Fruit fly (Drosophila melanogaster) whole organism, embryonic: ENCODE measurements around the gene CG5171.

Experiments
- ATbp ChIP-seq: fragments of 200-800 bp; sonication (Bioruptor generic); optimal IDR thresholded peaks from 2 replicates; lab custom pipeline; 2017; ENCODE audit warnings: missing biosample characterization, mild to moderate bottlenecking, missing genetic modification characterization, missing genetic modification reagents
- CG13624 ChIP-seq: fragments of 200-800 bp; sonication (Bioruptor generic); optimal IDR thresholded peaks from 2 replicates; lab custom pipeline; 2016; ENCODE audit warnings: missing biosample characterization, missing genetic modification characterization
- CG14441 ChIP-seq: fragments of 200-800 bp; sonication (Bioruptor generic); IDR thresholded peaks from 2 replicates; pipeline ENCODE4 v1.3.6; 2022; ENCODE audit warnings: missing biosample characterization, missing genetic modification characterization
- CG15073 ChIP-seq: fragments of 200-800 bp; sonication (Bioruptor generic); optimal IDR thresholded peaks from 2 replicates; lab custom pipeline; 2016; ENCODE audit warnings: missing biosample characterization, missing genetic modification characterization
- CG16815 ChIP-seq: fragments of 200-800 bp; sonication (Bioruptor generic); optimal IDR thresholded peaks from 3 replicates; lab custom pipeline; 2017; ENCODE audit warnings: missing biosample characterization, mild to moderate bottlenecking, missing genetic modification characterization
- CG18619 ChIP-seq: fragments of 200-800 bp; sonication (Bioruptor generic); optimal IDR thresholded peaks from 3 replicates; lab custom pipeline; 2017; ENCODE audit warnings: missing biosample characterization, mild to moderate bottlenecking, missing genetic modification characterization
- CG2120 ChIP-seq: fragments of 200-800 bp; sonication (Bioruptor generic); optimal IDR thresholded peaks from 3 replicates; lab custom pipeline; 2016; ENCODE audit warnings: missing biosample characterization, missing genetic modification characterization
- CG30020 ChIP-seq: fragments of 200-800 bp; optimal IDR thresholded peaks from 2 replicates; lab custom pipeline; 2019; ENCODE audit warnings: missing biosample characterization, mild to moderate bottlenecking, missing genetic modification characterization, moderate library complexity
- CG4404 ChIP-seq: fragments of 200-800 bp; sonication (Bioruptor generic); IDR thresholded peaks from 2 replicates; pipeline ENCODE4 v1.3.6; 2022; ENCODE audit warnings: missing biosample characterization, missing genetic modification characterization
- CG4424 ChIP-seq: fragments of 200-800 bp; sonication (Bioruptor generic); optimal IDR thresholded peaks from 3 replicates; lab custom pipeline; 2016; ENCODE audit warnings: missing biosample characterization, missing genetic modification characterization
- CG6654 ChIP-seq: fragments of 200-800 bp; sonication (Bioruptor generic); optimal IDR thresholded peaks from 2 replicates; lab custom pipeline; 2017; ENCODE audit warnings: missing biosample characterization, mild to moderate bottlenecking, missing genetic modification characterization
- CG6689 ChIP-seq: fragments of 200-800 bp; sonication (Bioruptor generic); IDR thresholded peaks from 2 replicates; pipeline ENCODE4 v1.3.6; 2022; ENCODE audit warnings: missing biosample characterization, missing genetic modification characterization
- CG6791 ChIP-seq: fragments of 200-800 bp; sonication (Bioruptor generic); IDR thresholded peaks from 3 replicates; pipeline ENCODE4 v1.3.6; 2022; ENCODE audit warnings: missing biosample characterization, missing genetic modification characterization; ENCODE audit not compliant: partially characterized antibody
- CG6813 ChIP-seq: fragments of 200-800 bp; sonication (Bioruptor generic); optimal IDR thresholded peaks from 2 replicates; lab custom pipeline; 2017; ENCODE audit warnings: missing biosample characterization, missing genetic modification characterization, mild to moderate bottlenecking, moderate library complexity, missing genetic modification reagents
- CG6854 ChIP-seq: fragments of 200-800 bp; sonication (Bioruptor generic); optimal IDR thresholded peaks from 3 replicates; lab custom pipeline; 2017; ENCODE audit warnings: missing biosample characterization, mild to moderate bottlenecking, missing genetic modification characterization
- CG7987 ChIP-seq: fragments of 200-800 bp; sonication (Bioruptor generic); optimal IDR thresholded peaks from 2 replicates; lab custom pipeline; 2018; ENCODE audit warnings: missing biosample characterization, mild to moderate bottlenecking, missing genetic modification characterization, moderate library complexity
- Doc3 ChIP-seq: fragments of 200-800 bp; sonication (Bioruptor generic); IDR thresholded peaks from 3 replicates; pipeline ENCODE4 v1.3.6; 2022; ENCODE audit warnings: missing biosample characterization, missing genetic modification characterization; ENCODE audit not compliant: partially characterized antibody
- Elba2 ChIP-seq: fragments of 200-800 bp; sonication (Bioruptor generic); optimal IDR thresholded peaks from 3 replicates; lab custom pipeline; 2016; ENCODE audit warnings: missing biosample characterization, missing genetic modification characterization
- Ets97D ChIP-seq: fragments of 200-800 bp; sonication (Bioruptor generic); optimal IDR thresholded peaks from 3 replicates; lab custom pipeline; 2016; ENCODE audit warnings: missing biosample characterization, missing genetic modification characterization
- Fer2 ChIP-seq: fragments of 200-800 bp; sonication (Bioruptor generic); optimal IDR thresholded peaks from 2 replicates; lab custom pipeline; 2018; ENCODE audit warnings: missing biosample characterization, mild to moderate bottlenecking, missing genetic modification characterization, moderate library complexity
- Fer3 ChIP-seq: fragments of 200-800 bp; sonication (Bioruptor generic); optimal IDR thresholded peaks from 2 replicates; lab custom pipeline; 2018; ENCODE audit warnings: missing biosample characterization, mild to moderate bottlenecking, missing genetic modification characterization, moderate library complexity
- HmgD ChIP-seq: fragments of 200-800 bp; sonication (Bioruptor generic); optimal IDR thresholded peaks from 3 replicates; lab custom pipeline; 2016; ENCODE audit warnings: missing biosample characterization, missing genetic modification characterization
- Hr78 ChIP-seq, 2 experiments: fragments of 200-800 bp in 1 of 2; fragments of >200 bp in 1 of 2; sonication (Bioruptor generic) in 1 of 2; optimal IDR thresholded peaks; 2 replicates each; lab custom pipeline; 2017 to 2019; ENCODE audit warnings: missing biosample characterization in 2 of 2, missing genetic modification characterization in 2 of 2, mild to moderate bottlenecking in 1 of 2, moderate library complexity in 1 of 2
- NC2β ChIP-seq: fragments of 200-800 bp; sonication (Bioruptor generic); optimal IDR thresholded peaks from 2 replicates; lab custom pipeline; 2016; ENCODE audit warnings: missing biosample characterization, missing genetic modification characterization
- Neu2 ChIP-seq: fragments of 200-800 bp; sonication (Bioruptor generic); optimal IDR thresholded peaks from 3 replicates; lab custom pipeline; 2016; ENCODE audit warnings: missing biosample characterization, missing genetic modification characterization, borderline replicate concordance
- Nf-YB ChIP-seq: fragments of 200-800 bp; sonication (Bioruptor generic); optimal IDR thresholded peaks from 3 replicates; lab custom pipeline; 2019; ENCODE audit warnings: missing biosample characterization, mild to moderate bottlenecking, missing genetic modification characterization, moderate library complexity
- Sox100B ChIP-seq: fragments of 200-800 bp; sonication (Bioruptor generic); optimal IDR thresholded peaks from 3 replicates; lab custom pipeline; 2018; ENCODE audit warnings: missing biosample characterization, mild to moderate bottlenecking, missing genetic modification characterization
- abd-A ChIP-seq: fragments of 200-800 bp; sonication (Bioruptor generic); optimal IDR thresholded peaks from 3 replicates; lab custom pipeline; 2019; ENCODE audit warnings: missing biosample characterization, mild to moderate bottlenecking, missing genetic modification characterization, moderate library complexity
- bsh ChIP-seq, 2 experiments: fragments of 200-800 bp; sonication (Bioruptor generic); optimal IDR thresholded peaks; 2 replicates each; lab custom pipeline; 2017 to 2018; ENCODE audit warnings: mild to moderate bottlenecking in 2 of 2, missing biosample characterization in 2 of 2, missing genetic modification characterization in 2 of 2, moderate library complexity in 1 of 2
- crp ChIP-seq, 2 experiments: fragments of 200-800 bp; sonication (Bioruptor generic); optimal IDR thresholded peaks; 2 replicates in 1 of 2; 3 replicates in 1 of 2; lab custom pipeline; 2017; ENCODE audit warnings: missing biosample characterization in 2 of 2, missing genetic modification characterization in 2 of 2, mild to moderate bottlenecking in 1 of 2, moderate library complexity in 1 of 2
- cwo ChIP-seq: fragments of 200-800 bp; sonication (Bioruptor generic); optimal IDR thresholded peaks from 3 replicates; lab custom pipeline; 2017; ENCODE audit warnings: missing biosample characterization, missing genetic modification characterization, mild to moderate bottlenecking, moderate library complexity, missing genetic modification reagents
- da ChIP-seq: fragments of 200-800 bp; sonication (Bioruptor generic); optimal IDR thresholded peaks from 2 replicates; lab custom pipeline; 2016; ENCODE audit warnings: missing biosample characterization, missing genetic modification characterization
- eyg ChIP-seq: fragments of 200-800 bp; sonication (Bioruptor generic); optimal IDR thresholded peaks from 3 replicates; lab custom pipeline; 2016; ENCODE audit warnings: missing biosample characterization, missing genetic modification characterization
- fd102C ChIP-seq: fragments of 200-800 bp; sonication (Bioruptor generic); optimal IDR thresholded peaks from 2 replicates; lab custom pipeline; 2018; ENCODE audit warnings: missing biosample characterization, mild to moderate bottlenecking, missing genetic modification characterization, moderate library complexity
- fd64A ChIP-seq: fragments of 200-800 bp; sonication (Bioruptor generic); optimal IDR thresholded peaks from 3 replicates; lab custom pipeline; 2018; ENCODE audit warnings: missing biosample characterization, mild to moderate bottlenecking, missing genetic modification characterization
- gce ChIP-seq: fragments of 200-800 bp; sonication (Bioruptor generic); IDR thresholded peaks from 3 replicates; pipeline ENCODE4 v1.3.6; 2022; ENCODE audit warnings: missing biosample characterization, missing genetic modification characterization
- gcm ChIP-seq: fragments of 200-800 bp; sonication (Bioruptor generic); optimal IDR thresholded peaks from 2 replicates; lab custom pipeline; 2019; ENCODE audit warnings: missing biosample characterization, mild to moderate bottlenecking, missing genetic modification characterization, moderate library complexity
- h ChIP-seq: fragments of >200 bp; optimal IDR thresholded peaks from 2 replicates; lab custom pipeline; 2017
- ham ChIP-seq: fragments of 200-800 bp; sonication (Bioruptor generic); IDR thresholded peaks from 2 replicates; pipeline ENCODE4 v1.3.6; 2022; ENCODE audit warnings: missing biosample characterization, missing genetic modification characterization
- hb ChIP-seq: fragments of 200-800 bp; sonication (Bioruptor generic); IDR thresholded peaks from 3 replicates; pipeline ENCODE4 v1.3.6; 2022; ENCODE audit warnings: missing biosample characterization, missing genetic modification characterization; ENCODE audit not compliant: partially characterized antibody
- knrl ChIP-seq: fragments of 200-800 bp; sonication (Bioruptor generic); IDR thresholded peaks from 3 replicates; pipeline ENCODE4 v1.3.6; 2022; ENCODE audit warnings: missing biosample characterization, missing genetic modification characterization; ENCODE audit not compliant: partially characterized antibody
- mld ChIP-seq: fragments of 200-800 bp; sonication (Bioruptor generic); IDR thresholded peaks from 3 replicates; pipeline ENCODE4 v1.3.6; 2022; ENCODE audit warnings: missing biosample characterization, missing genetic modification characterization; ENCODE audit not compliant: partially characterized antibody
- org-1 ChIP-seq: fragments of 200-800 bp; sonication (Bioruptor generic); optimal IDR thresholded peaks from 2 replicates; lab custom pipeline; 2017; ENCODE audit warnings: missing biosample characterization, missing genetic modification characterization
- sens-2 ChIP-seq: fragments of 200-800 bp; sonication (Bioruptor generic); IDR thresholded peaks from 2 replicates; pipeline ENCODE4 v1.3.6; 2022; ENCODE audit warnings: missing biosample characterization, missing genetic modification characterization
- sna ChIP-seq: fragments of 200-800 bp; sonication (Bioruptor generic); IDR thresholded peaks from 2 replicates; pipeline ENCODE4 v1.3.6; 2022; ENCODE audit warnings: missing biosample characterization, missing genetic modification characterization; ENCODE audit not compliant: partially characterized antibody
- stwl ChIP-seq: fragments of 200-800 bp; sonication (Bioruptor generic); optimal IDR thresholded peaks from 3 replicates; lab custom pipeline; 2018; ENCODE audit warnings: missing biosample characterization, mild to moderate bottlenecking, missing genetic modification characterization, moderate library complexity
- tx ChIP-seq: fragments of 200-800 bp; sonication (Bioruptor generic); optimal IDR thresholded peaks from 2 replicates; lab custom pipeline; 2016; ENCODE audit warnings: missing biosample characterization, missing genetic modification characterization
- yki ChIP-seq: fragments of >200 bp; optimal IDR thresholded peaks from 3 replicates; lab custom pipeline; 2018

Gene CG5171

dm6 chr2L:7436492-7437324 is 35.6 kb downstream of the CG5171 start (continued):
- no peak for TF ChIP-seq CG6654 (GFP tag; lab: Kevin White, UChicago)
- peak; percentile 19 for TF ChIP-seq Ets97D (GFP tag; lab: Kevin White, UChicago)
- no peak for TF ChIP-seq Neu2 (GFP tag; lab: Kevin White, UChicago)
- TF ChIP-seq sens-2 (GFP tag; lab: Robert Waterston, UW): 0 out of 2 replicates have a peak, but pooled peaks have one; percentile 37
- TF ChIP-seq CG7987: peak; percentile 87
- peak; percentile 78 for TF ChIP-seq CG2120 (GFP tag; lab: Kevin White, UChicago)
- TF ChIP-seq da (GFP tag; lab: Kevin White, UChicago): peak; percentile 4
- TF ChIP-seq CG30020 (tag; lab: Kevin White, UChicago): no peak
- peak; percentile 39 for TF ChIP-seq gcm (GFP tag; lab: Kevin White, UChicago)
- peak; percentile 46 for TF ChIP-seq org-1 (GFP tag; lab: Kevin White, UChicago)
- no peak for TF ChIP-seq stwl (tag; lab: Kevin White, UChicago)
- TF ChIP-seq Doc3 (GFP tag; lab: Robert Waterston, UW): no peak
- TF ChIP-seq knrl (GFP tag; lab: Robert Waterston, UW): no peak
- TF ChIP-seq sna (GFP tag; lab: Robert Waterston, UW): no peak
- no peak for TF ChIP-seq Hr78 (GFP tag; optimal IDR thresholded peaks at IDR 0.05; lab: Kevin White, UChicago)
- no peak for TF ChIP-seq CG4404 (GFP tag; lab: Robert Waterston, UW)
- peak; percentile 53 for TF ChIP-seq Sox100B (GFP tag; lab: Kevin White, UChicago)
- peak; percentile 85 for TF ChIP-seq Fer3 (tag; lab: Kevin White, UChicago)
- peak; percentile 71 for TF ChIP-seq Fer2 (tag; lab: Kevin White, UChicago)
- TF ChIP-seq yki (lab: Kevin White, UChicago): no peak
- TF ChIP-seq hb (GFP tag; lab: Robert Waterston, UW): no peak
- peak; percentile 19; the same call in 1 of the 2 replicates for TF ChIP-seq ham
- TF ChIP-seq eyg (GFP tag; lab: Kevin White, UChicago): peak; percentile 79
- no peak for TF ChIP-seq Elba2
- TF ChIP-seq Nf-YB (GFP tag; lab: Kevin White, UChicago): no peak
- TF ChIP-seq abd-A: no peak
- TF ChIP-seq fd64A (GFP tag; lab: Kevin White, UChicago): peak; percentile 65
- TF ChIP-seq gce (GFP tag; lab: Robert Waterston, UW): peak; percentile 71; the same call in 2 of the 3 replicates
- TF ChIP-seq CG6813 (GFP tag; lab: Kevin White, UChicago): peak; percentile 77
- TF ChIP-seq CG16815: no peak
- peak; percentile 77 for TF ChIP-seq CG14441 (GFP tag; lab: Robert Waterston, UW)
- TF ChIP-seq CG18619: peak; percentile 76
- TF ChIP-seq h (lab: Kevin White, UChicago): no peak
- no peak for TF ChIP-seq crp (GFP tag; optimal IDR thresholded peaks at IDR 0.05; lab: Kevin White, UChicago)
- peak; percentile 42 for TF ChIP-seq CG6689
- TF ChIP-seq ATbp: peak; percentile 87
- no peak for TF ChIP-seq CG6791 (GFP tag; lab: Robert Waterston, UW)
- TF ChIP-seq CG6854: peak; percentile 54
- peak; percentile 59 for TF ChIP-seq tx (GFP tag; lab: Kevin White, UChicago)
- peak in 1 of 2 experiments; percentile 59 for TF ChIP-seq bsh (GFP tag; optimal IDR thresholded peaks at IDR 0.05; lab: Kevin White, UChicago)
- TF ChIP-seq fd102C (GFP tag; lab: Kevin White, UChicago): no peak
- TF ChIP-seq CG15073 (GFP tag; lab: Kevin White, UChicago): peak; percentile 21
- peak; percentile 7 for TF ChIP-seq HmgD (GFP tag; lab: Kevin White, UChicago)
- peak; percentile 21 for TF ChIP-seq NC2β (GFP tag; lab: Kevin White, UChicago)
- TF ChIP-seq mld (GFP tag; lab: Robert Waterston, UW): no peak
- TF ChIP-seq CG4424 (GFP tag; lab: Kevin White, UChicago): peak; percentile 45
- TF ChIP-seq CG13624 (GFP tag; lab: Kevin White, UChicago): peak; percentile 77
- peak; percentile 55 for TF ChIP-seq cwo
